Worm (Caenorhabditis elegans) whole organism, L1 larva: ENCODE measurements around the gene K12H6.8.

Source experiments
- aly-2 ChIP-seq: fragments of 150-350 bp; optimal IDR thresholded peaks from 2 replicates; lab custom pipeline; 2014; ENCODE audit warnings: missing biosample characterization, missing genetic modification characterization
- efl-1 ChIP-seq, 4 experiments: fragments of 150-350 bp; optimal IDR thresholded peaks in 3 of 4; peaks in 1 of 4; 1 replicate in 1 of 4; 2 replicates in 3 of 4; lab custom pipeline; 2014; ENCODE audit warnings: missing biosample characterization in 2 of 4, missing genetic modification characterization in 2 of 4, missing genetic modification reagents in 2 of 4
- lin-14 ChIP-seq: fragments of 200-800 bp; sonication (Bioruptor generic); optimal IDR thresholded peaks from 2 replicates; lab custom pipeline; 2018; ENCODE audit warnings: mild to moderate bottlenecking, missing genetic modification characterization, moderate library complexity, missing compliant biosample characterization

ce11 chrII:2802804-2803586 lies 24.7 kb upstream of the K12H6.8 start:
- TF ChIP-seq aly-2 (tag; lab: Kevin White, UChicago) (no peak), efl-1 (optimal IDR thresholded peaks at IDR 0.05; lab: Kevin White, UChicago) (no peak), efl-1 (GFP tag; optimal IDR thresholded peaks at IDR 0.05 in 1 of 2; lab: Kevin White, UChicago) (no peak), lin-14 (GFP tag; lab: Kevin White, UChicago) (peak; percentile 48)
